Fruit fly (Drosophila melanogaster) whole organism, embryonic: ENCODE data around the gene CG2187.

Source experiments
- CG10267 ChIP-seq: fragments of 200-800 bp; sonication (Bioruptor generic); optimal IDR thresholded peaks from 2 replicates; lab custom pipeline; 2018; ENCODE audit warnings: missing biosample characterization, mild to moderate bottlenecking, missing genetic modification characterization, moderate library complexity
- CG10431 ChIP-seq: fragments of 200-800 bp; sonication (Bioruptor generic); optimal IDR thresholded peaks from 3 replicates; lab custom pipeline; 2018; ENCODE audit warnings: missing biosample characterization, mild to moderate bottlenecking, missing genetic modification characterization
- CG12155 ChIP-seq: fragments of 200-800 bp; sonication (Bioruptor generic); optimal IDR thresholded peaks from 3 replicates; lab custom pipeline; 2016; ENCODE audit warnings: missing biosample characterization, missing genetic modification characterization
- CG15011 ChIP-seq: fragments of 200-800 bp; sonication (Bioruptor generic); optimal IDR thresholded peaks from 3 replicates; lab custom pipeline; 2018; ENCODE audit warnings: missing biosample characterization, mild to moderate bottlenecking, missing genetic modification characterization
- CG17328 ChIP-seq: fragments of 200-800 bp; sonication (Bioruptor generic); IDR thresholded peaks from 2 replicates; pipeline ENCODE4 v1.3.6; 2022; ENCODE audit warnings: missing biosample characterization, missing genetic modification characterization
- CG1832 ChIP-seq: fragments of 200-800 bp; sonication (Bioruptor generic); optimal IDR thresholded peaks from 2 replicates; lab custom pipeline; 2017; ENCODE audit warnings: missing biosample characterization, mild to moderate bottlenecking, missing genetic modification characterization, inconsistent platforms
- CG2889 ChIP-seq: fragments of 200-800 bp; sonication (Bioruptor generic); IDR thresholded peaks from 3 replicates; pipeline ENCODE4 v1.3.6; 2022; ENCODE audit warnings: missing biosample characterization, missing genetic modification characterization
- CG30020 ChIP-seq: fragments of 200-800 bp; optimal IDR thresholded peaks from 2 replicates; lab custom pipeline; 2019; ENCODE audit warnings: missing biosample characterization, mild to moderate bottlenecking, missing genetic modification characterization, moderate library complexity
- CG3281 ChIP-seq: fragments of 200-800 bp; sonication (Bioruptor generic); optimal IDR thresholded peaks from 3 replicates; lab custom pipeline; 2017; ENCODE audit warnings: missing biosample characterization, mild to moderate bottlenecking, missing genetic modification characterization
- CG33557 ChIP-seq: fragments of 200-800 bp; sonication (Bioruptor generic); optimal IDR thresholded peaks from 2 replicates; lab custom pipeline; 2019; ENCODE audit warnings: missing biosample characterization, mild to moderate bottlenecking, missing genetic modification characterization, moderate library complexity
- CG3407 ChIP-seq: fragments of 200-800 bp; sonication (Bioruptor generic); optimal IDR thresholded peaks from 2 replicates; lab custom pipeline; 2018; ENCODE audit warnings: missing biosample characterization, mild to moderate bottlenecking, missing genetic modification characterization
- CG4328 ChIP-seq: fragments of 200-800 bp; sonication (Bioruptor generic); optimal IDR thresholded peaks from 3 replicates; lab custom pipeline; 2017; ENCODE audit warnings: missing biosample characterization, missing genetic modification reagents, missing genetic modification characterization
- CG7839 ChIP-seq: fragments of 200-800 bp; sonication (Bioruptor generic); optimal IDR thresholded peaks from 3 replicates; lab custom pipeline; 2018; ENCODE audit warnings: missing biosample characterization, mild to moderate bottlenecking, missing genetic modification characterization, moderate library complexity
- CG7987 ChIP-seq: fragments of 200-800 bp; sonication (Bioruptor generic); optimal IDR thresholded peaks from 2 replicates; lab custom pipeline; 2018; ENCODE audit warnings: missing biosample characterization, mild to moderate bottlenecking, missing genetic modification characterization, moderate library complexity
- CG8359 ChIP-seq: fragments of 200-800 bp; sonication (Bioruptor generic); optimal IDR thresholded peaks from 2 replicates; lab custom pipeline; 2017; ENCODE audit warnings: missing biosample characterization, mild to moderate bottlenecking, missing genetic modification characterization, borderline replicate concordance
- CG8478 ChIP-seq: fragments of >200 bp; optimal IDR thresholded peaks from 2 replicates; lab custom pipeline; 2018
- CG8944 ChIP-seq: fragments of 200-800 bp; sonication (Bioruptor generic); optimal IDR thresholded peaks from 3 replicates; lab custom pipeline; 2016; ENCODE audit warnings: missing biosample characterization, missing genetic modification characterization
- CG9215 ChIP-seq: fragments of 200-800 bp; sonication (Bioruptor generic); IDR thresholded peaks from 2 replicates; pipeline ENCODE4 v1.3.6; 2022; ENCODE audit warnings: missing biosample characterization, missing genetic modification characterization
- CG9437 ChIP-seq: fragments of 200-800 bp; sonication (Bioruptor generic); optimal IDR thresholded peaks from 2 replicates; lab custom pipeline; 2018; ENCODE audit warnings: missing biosample characterization, mild to moderate bottlenecking, missing genetic modification characterization
- CG9727 ChIP-seq: fragments of 200-800 bp; sonication (Bioruptor generic); optimal IDR thresholded peaks from 3 replicates; lab custom pipeline; 2017; ENCODE audit warnings: missing biosample characterization, mild to moderate bottlenecking, missing genetic modification characterization
- Dad ChIP-seq: fragments of 200-800 bp; sonication (Bioruptor generic); optimal IDR thresholded peaks from 3 replicates; lab custom pipeline; 2016; ENCODE audit warnings: missing biosample characterization, missing genetic modification characterization
- Dip3 ChIP-seq: fragments of 200-800 bp; sonication (Bioruptor generic); optimal IDR thresholded peaks from 3 replicates; lab custom pipeline; 2016; ENCODE audit warnings: missing biosample characterization, missing genetic modification characterization
- Dp ChIP-seq: fragments of 200-800 bp; sonication (Bioruptor generic); optimal IDR thresholded peaks from 2 replicates; lab custom pipeline; 2018; ENCODE audit warnings: missing biosample characterization, mild to moderate bottlenecking, missing genetic modification characterization, moderate library complexity
- HLH3B ChIP-seq: fragments of 200-800 bp; sonication (Bioruptor generic); IDR thresholded peaks from 2 replicates; pipeline ENCODE4 v1.3.6; 2022; ENCODE audit warnings: missing biosample characterization, missing genetic modification characterization
- Hr78 ChIP-seq, 2 experiments: fragments of 200-800 bp in 1 of 2; fragments of >200 bp in 1 of 2; sonication (Bioruptor generic) in 1 of 2; optimal IDR thresholded peaks; 2 replicates each; lab custom pipeline; 2017 to 2019; ENCODE audit warnings: missing biosample characterization in 2 of 2, missing genetic modification characterization in 2 of 2, mild to moderate bottlenecking in 1 of 2, moderate library complexity in 1 of 2
- Jarid2 ChIP-seq: fragments of 200-800 bp; sonication (Bioruptor generic); optimal IDR thresholded peaks from 3 replicates; lab custom pipeline; 2017; ENCODE audit warnings: mild to moderate bottlenecking, missing biosample characterization, missing genetic modification reagents, missing genetic modification characterization
- NK7.1 ChIP-seq: fragments of 200-800 bp; sonication (Bioruptor generic); optimal IDR thresholded peaks from 3 replicates; lab custom pipeline; 2016; ENCODE audit warnings: missing biosample characterization, missing genetic modification characterization
- Sry-δ ChIP-seq: fragments of 200-800 bp; sonication (Bioruptor generic); optimal IDR thresholded peaks from 2 replicates; lab custom pipeline; 2016; ENCODE audit warnings: missing biosample characterization, missing genetic modification characterization
- Trl ChIP-seq, 3 experiments: fragments of >200 bp in 2 of 3; fragments of 200-800 bp in 1 of 3; sonication (Bioruptor generic) in 1 of 3; optimal IDR thresholded peaks; 2 replicates in 1 of 3; 3 replicates in 2 of 3; lab custom pipeline; 2016 to 2017; ENCODE audit warnings: missing biosample characterization in 1 of 3, missing genetic modification characterization in 1 of 3
- al ChIP-seq: fragments of 200-800 bp; sonication (Bioruptor generic); IDR thresholded peaks from 2 replicates; pipeline ENCODE4 v1.3.6; 2022; ENCODE audit warnings: missing biosample characterization, missing genetic modification characterization
- ara ChIP-seq: fragments of 200-800 bp; sonication (Bioruptor generic); IDR thresholded peaks from 2 replicates; pipeline ENCODE4 v1.3.6; 2022; ENCODE audit warnings: missing biosample characterization, missing genetic modification characterization
- bcd ChIP-seq: fragments of 200-800 bp; sonication (Bioruptor generic); optimal IDR thresholded peaks from 2 replicates; lab custom pipeline; 2017; ENCODE audit warnings: missing biosample characterization, mild to moderate bottlenecking, missing genetic modification characterization
- cato ChIP-seq: fragments of 200-800 bp; sonication (Bioruptor generic); optimal IDR thresholded peaks from 2 replicates; lab custom pipeline; 2016; ENCODE audit warnings: missing biosample characterization, missing genetic modification characterization, borderline replicate concordance
- chn ChIP-seq: fragments of 200-800 bp; sonication (Bioruptor generic); optimal IDR thresholded peaks from 2 replicates; lab custom pipeline; 2016; ENCODE audit warnings: missing biosample characterization, missing genetic modification characterization
- dmrt11E ChIP-seq: fragments of 200-800 bp; sonication (Bioruptor generic); optimal IDR thresholded peaks from 3 replicates; lab custom pipeline; 2018; ENCODE audit warnings: missing biosample characterization, mild to moderate bottlenecking, missing genetic modification characterization, moderate library complexity
- fd64A ChIP-seq: fragments of 200-800 bp; sonication (Bioruptor generic); optimal IDR thresholded peaks from 3 replicates; lab custom pipeline; 2018; ENCODE audit warnings: missing biosample characterization, mild to moderate bottlenecking, missing genetic modification characterization
- fu2 ChIP-seq: fragments of 200-800 bp; sonication (Bioruptor generic); optimal IDR thresholded peaks from 2 replicates; lab custom pipeline; 2016; ENCODE audit warnings: missing biosample characterization, missing genetic modification characterization
- gro ChIP-seq: fragments of 200-800 bp; sonication (Bioruptor generic); optimal IDR thresholded peaks from 2 replicates; lab custom pipeline; 2016; ENCODE audit warnings: missing biosample characterization, missing genetic modification characterization
- her ChIP-seq: fragments of 200-800 bp; sonication (Bioruptor generic); optimal IDR thresholded peaks from 2 replicates; lab custom pipeline; 2016; ENCODE audit warnings: missing biosample characterization, missing genetic modification characterization
- jigr1 ChIP-seq: fragments of 200-800 bp; sonication (Bioruptor generic); IDR thresholded peaks from 3 replicates; pipeline ENCODE4 v1.3.6; 2022; ENCODE audit warnings: missing biosample characterization, missing genetic modification characterization
- lbe ChIP-seq: fragments of 200-800 bp; sonication (Bioruptor generic); optimal IDR thresholded peaks from 2 replicates; lab custom pipeline; 2016; ENCODE audit warnings: missing biosample characterization, mild to moderate bottlenecking, missing genetic modification characterization
- lilli ChIP-seq: fragments of 200-800 bp; sonication (Bioruptor generic); optimal IDR thresholded peaks from 3 replicates; lab custom pipeline; 2016; ENCODE audit warnings: missing biosample characterization, missing genetic modification characterization
- luna ChIP-seq: fragments of 200-800 bp; sonication (Bioruptor generic); optimal IDR thresholded peaks from 2 replicates; lab custom pipeline; 2016; ENCODE audit warnings: missing biosample characterization, missing genetic modification characterization
- oc ChIP-seq: fragments of 200-800 bp; sonication (Bioruptor generic); optimal IDR thresholded peaks from 2 replicates; lab custom pipeline; 2018; ENCODE audit warnings: missing biosample characterization, mild to moderate bottlenecking, missing genetic modification characterization, moderate library complexity
- ranshi ChIP-seq: fragments of 200-800 bp; sonication (Bioruptor generic); IDR thresholded peaks from 2 replicates; pipeline ENCODE4 v1.3.6; 2022; ENCODE audit warnings: missing biosample characterization, missing genetic modification characterization
- salm ChIP-seq: fragments of 200-800 bp; sonication (Bioruptor generic); optimal IDR thresholded peaks from 2 replicates; lab custom pipeline; 2018; ENCODE audit warnings: missing biosample characterization, mild to moderate bottlenecking, missing genetic modification characterization
- sqz ChIP-seq: fragments of 200-800 bp; sonication (Bioruptor generic); optimal IDR thresholded peaks from 3 replicates; lab custom pipeline; 2018; ENCODE audit warnings: missing biosample characterization, mild to moderate bottlenecking, missing genetic modification characterization
- ssp ChIP-seq: fragments of 200-800 bp; sonication (Bioruptor generic); IDR thresholded peaks from 2 replicates; pipeline ENCODE4 v1.3.6; 2022; ENCODE audit warnings: missing biosample characterization, missing genetic modification characterization
- tap ChIP-seq: fragments of 200-800 bp; optimal IDR thresholded peaks from 3 replicates; lab custom pipeline; 2019; ENCODE audit warnings: missing biosample characterization, mild to moderate bottlenecking, missing genetic modification characterization, moderate library complexity
- wek ChIP-seq: fragments of 200-800 bp; sonication (Bioruptor generic); optimal IDR thresholded peaks from 3 replicates; lab custom pipeline; 2018; ENCODE audit warnings: missing biosample characterization, mild to moderate bottlenecking, missing genetic modification characterization, moderate library complexity
- z ChIP-seq: fragments of 200-800 bp; sonication (Bioruptor generic); IDR thresholded peaks from 3 replicates; pipeline ENCODE4 v1.3.6; 2022; ENCODE audit warnings: missing biosample characterization, missing genetic modification characterization

CG2187 gene

dm6 chr3R:31709142-31709541 is 49.3 kb downstream of the CG2187 start (continued):
- TF ChIP-seq CG9727 (GFP tag; lab: Kevin White, UChicago) = no peak
- TF ChIP-seq dmrt11E = no peak
- TF ChIP-seq CG1832 (GFP tag; lab: Kevin White, UChicago) = no peak
- TF ChIP-seq ssp (GFP tag; lab: Robert Waterston, UW) = 0 out of 2 replicates have a peak, but pooled peaks have one; percentile 6
- TF ChIP-seq Dp (GFP tag; lab: Kevin White, UChicago) = no peak
- TF ChIP-seq wek (GFP tag; lab: Kevin White, UChicago) = no peak
- TF ChIP-seq salm = no peak
- TF ChIP-seq z (GFP tag; lab: Robert Waterston, UW) = no peak
- no peak for TF ChIP-seq CG9437
- TF ChIP-seq ara = no peak
- no peak for TF ChIP-seq CG8478 (lab: Kevin White, UChicago)
- no peak for TF ChIP-seq CG10267
- no peak for TF ChIP-seq her (GFP tag; lab: Kevin White, UChicago)
- no peak for TF ChIP-seq CG3407 (GFP tag; lab: Kevin White, UChicago)
- no peak for TF ChIP-seq Jarid2 (GFP tag; lab: Kevin White, UChicago)
- no peak for TF ChIP-seq CG15011 (GFP tag; lab: Kevin White, UChicago)
- no peak for TF ChIP-seq CG12155
- no peak for TF ChIP-seq sqz (GFP tag; lab: Kevin White, UChicago)
- no peak for TF ChIP-seq lilli (GFP tag; lab: Kevin White, UChicago)
- no peak for TF ChIP-seq CG33557 (GFP tag; lab: Kevin White, UChicago)
- no peak for TF ChIP-seq gro
- TF ChIP-seq CG7987 (GFP tag; lab: Kevin White, UChicago) = no peak
- TF ChIP-seq Dip3 (GFP tag; lab: Kevin White, UChicago) = no peak
- TF ChIP-seq Hr78 (GFP tag; optimal IDR thresholded peaks at IDR 0.05; lab: Kevin White, UChicago) = no peak
- TF ChIP-seq fu2 (GFP tag; lab: Kevin White, UChicago) = no peak
- 0 out of 2 replicates have a peak, but pooled peaks have one; percentile 32 for TF ChIP-seq HLH3B (GFP tag; lab: Robert Waterston, UW)
- TF ChIP-seq chn (GFP tag; lab: Kevin White, UChicago) = no peak
- TF ChIP-seq Dad (GFP tag; lab: Kevin White, UChicago) = no peak
- no peak for TF ChIP-seq Sry-δ
- no peak for TF ChIP-seq CG9215 (GFP tag; lab: Robert Waterston, UW)
- peak; percentile 17; the same call in 1 of the 2 replicates for TF ChIP-seq CG17328 (GFP tag; lab: Robert Waterston, UW)
- TF ChIP-seq lbe (GFP tag; lab: Kevin White, UChicago) = no peak
- TF ChIP-seq bcd (GFP tag; lab: Kevin White, UChicago) = peak; percentile 31
- no peak for TF ChIP-seq fd64A (GFP tag; lab: Kevin White, UChicago)
- TF ChIP-seq al (GFP tag; lab: Robert Waterston, UW) = no peak
- TF ChIP-seq CG8944 (GFP tag; lab: Kevin White, UChicago) = no peak
- TF ChIP-seq CG30020 (tag; lab: Kevin White, UChicago) = no peak
- TF ChIP-seq oc = peak; percentile 35
- TF ChIP-seq CG2889 (GFP tag; lab: Robert Waterston, UW) = no peak
- no peak for TF ChIP-seq CG7839 (tag; lab: Kevin White, UChicago)
- peak; percentile 29 for TF ChIP-seq tap (tag; lab: Kevin White, UChicago)
- TF ChIP-seq CG8359 (GFP tag; lab: Kevin White, UChicago) = no peak
- no peak for TF ChIP-seq luna (GFP tag; lab: Kevin White, UChicago)
- peak; percentile 39; the same call in 1 of the 2 replicates for TF ChIP-seq ranshi (GFP tag; lab: Robert Waterston, UW)
- TF ChIP-seq CG4328 (GFP tag; lab: Kevin White, UChicago) = no peak
- no peak for TF ChIP-seq Trl (optimal IDR thresholded peaks at IDR 0.05; lab: Kevin White, UChicago)
- no peak for TF ChIP-seq Trl (GFP tag; optimal IDR thresholded peaks at IDR 0.05; lab: Kevin White, UChicago)
- TF ChIP-seq jigr1 (GFP tag; lab: Robert Waterston, UW) = no peak
- no peak for TF ChIP-seq CG10431 (GFP tag; lab: Kevin White, UChicago)
- no peak for TF ChIP-seq NK7.1 (GFP tag; lab: Kevin White, UChicago)
- no peak for TF ChIP-seq cato (GFP tag; lab: Kevin White, UChicago)
- no peak for TF ChIP-seq CG3281 (GFP tag; lab: Kevin White, UChicago)
